Worm (Caenorhabditis elegans): ENCODE results near the gene cpg-8.

DNA sequence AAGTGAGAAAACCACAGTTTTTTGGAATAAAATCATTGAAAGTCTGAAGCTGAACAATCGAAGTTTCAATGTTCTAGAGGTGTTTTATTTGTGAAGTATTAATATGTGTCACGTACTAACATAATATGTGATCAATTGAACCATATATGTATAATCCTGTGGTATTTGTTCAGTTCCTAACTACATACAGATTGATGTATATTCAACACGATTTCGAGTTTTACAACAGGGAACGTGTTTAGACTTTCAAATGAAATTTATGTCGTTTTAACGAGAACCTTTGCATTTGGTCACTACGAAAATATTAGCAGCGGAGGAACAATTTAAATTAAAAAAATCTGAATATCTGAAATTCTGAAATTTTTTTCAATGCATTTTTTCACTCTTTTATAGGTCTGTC is 17.7 kb downstream of the cpg-8 start, which contains the start of gene K03B4.8:
- TF ChIP-seq unc-62 (GFP tag; optimal IDR thresholded peaks at IDR 0.05) (no peak), nhr-10 (tag; optimal IDR thresholded peaks at IDR 0.05) (no peak), zag-1 (tag; optimal IDR thresholded peaks at IDR 0.05) (no peak), ztf-4 (tag; optimal IDR thresholded peaks at IDR 0.05) (no peak), elt-3 (tag; optimal IDR thresholded peaks at IDR 0.05) (no peak), C34F6.9 (tag; optimal IDR thresholded peaks at IDR 0.05) (no peak), snpc-4 (tag; optimal IDR thresholded peaks at IDR 0.05) (no peak), ZK546.5 (tag; optimal IDR thresholded peaks at IDR 0.05) (no peak), nhr-21 (tag; optimal IDR thresholded peaks at IDR 0.05) (no peak), nhr-11 (tag; optimal IDR thresholded peaks at IDR 0.05) (no peak), ztf-1 (GFP tag; conservative IDR thresholded peaks at IDR 0.05) (no peak)
